Worm (Caenorhabditis elegans) whole organism, midembryonic: ENCODE measurements around the gene str-79.

ENCODE experiments used
- T22C8.4 ChIP-seq: fragments of 200-800 bp; sonication (Bioruptor generic); IDR thresholded peaks from 2 replicates; pipeline ENCODE4 v1.3.6; 2022; ENCODE audit warnings: missing genetic modification characterization, missing compliant biosample characterization
- cog-1 ChIP-seq: sonication (generic microtip); optimal IDR thresholded peaks from 2 replicates; lab custom pipeline; 2016; ENCODE audit warnings: missing genetic modification characterization, missing compliant biosample characterization
- flt-1 ChIP-seq: fragments of 200-800 bp; sonication (Bioruptor generic); IDR thresholded peaks from 2 replicates; pipeline ENCODE4 v1.3.6; 2022; ENCODE audit warnings: missing genetic modification characterization, missing compliant biosample characterization
- klf-2 ChIP-seq: fragments of 200-800 bp; sonication (Bioruptor generic); conservative IDR thresholded peaks from 2 replicates; pipeline ENCODE4 v1.3.6; 2022; ENCODE audit warnings: missing genetic modification reagents, missing genetic modification characterization, missing compliant biosample characterization
- med-1 ChIP-seq: sonication (generic microtip); optimal IDR thresholded peaks from 2 replicates; lab custom pipeline; 2017; ENCODE audit warnings: missing genetic modification characterization, mild to moderate bottlenecking, missing compliant biosample characterization, antibody characterized with exemption, missing genetic modification reagents; ENCODE audit not compliant: insufficient read depth
- ref-1 ChIP-seq: fragments of 200-800 bp; sonication (Bioruptor generic); conservative IDR thresholded peaks from 2 replicates; pipeline ENCODE4 v1.3.6; 2022; ENCODE audit warnings: missing genetic modification reagents, missing genetic modification characterization, missing compliant biosample characterization
- tab-1 ChIP-seq: fragments of 200-800 bp; sonication (Bioruptor generic); IDR thresholded peaks from 2 replicates; pipeline ENCODE4 v1.3.6; 2022; ENCODE audit warnings: missing genetic modification characterization, missing compliant biosample characterization
- ztf-23 ChIP-seq: fragments of 200-800 bp; sonication (Bioruptor generic); IDR thresholded peaks from 2 replicates; pipeline ENCODE4 v1.3.6; 2022; ENCODE audit warnings: missing genetic modification reagents, missing genetic modification characterization, missing compliant biosample characterization
- ztf-29 ChIP-seq: fragments of 200-800 bp; sonication (Bioruptor generic); IDR thresholded peaks from 2 replicates; pipeline ENCODE4 v1.3.6; 2022; ENCODE audit warnings: missing genetic modification reagents, missing genetic modification characterization, missing compliant biosample characterization

str-79 gene

ce11 chrX:1990434-1990833 lies 20.8 kb downstream of the str-79 start, which contains the start of gene Y40A1A.2:
TSS of gene Y40A1A.2 (plus strand) at chrX:1990734.
- TF ChIP-seq ztf-29 (no peak), tab-1 (GFP tag; lab: Robert Waterston, UW) (no peak), flt-1 (GFP tag; lab: Robert Waterston, UW) (no peak), med-1 (no peak), T22C8.4 (no peak), klf-2 (GFP tag; lab: Robert Waterston, UW) (no peak), ztf-23 (GFP tag; lab: Robert Waterston, UW) (no peak), ref-1 (GFP tag; lab: Robert Waterston, UW) (no peak), cog-1 (tag; lab: Kevin White, UChicago) (no peak)

ce11 chrX:1997934-1998333 lies 28.3 kb downstream of the str-79 start, which contains the start of gene Y40A1A.3:
TSS of gene Y40A1A.3 (minus strand) at chrX:1998034.
- no peak for TF ChIP-seq ztf-23 (GFP tag; lab: Robert Waterston, UW)

ce11 chrX:1998825-1999224 lies 29.1 kb downstream of the str-79 start:
- TF ChIP-seq cog-1 (tag; lab: Kevin White, UChicago) (no peak), ref-1 (GFP tag; lab: Robert Waterston, UW) (no peak), tab-1 (GFP tag; lab: Robert Waterston, UW) (no peak), flt-1 (GFP tag; lab: Robert Waterston, UW) (no peak), med-1 (no peak), ztf-29 (no peak), klf-2 (GFP tag; lab: Robert Waterston, UW) (no peak), T22C8.4 (no peak), ztf-23 (GFP tag; lab: Robert Waterston, UW) (no peak)

ce11 chrX:2000517-2000916 lies 30.8 kb downstream of the str-79 start:
- no peak for TF ChIP-seq tab-1 (GFP tag; lab: Robert Waterston, UW)
- TF ChIP-seq med-1 = no peak
- TF ChIP-seq flt-1 (GFP tag; lab: Robert Waterston, UW) = no peak
- TF ChIP-seq cog-1 (tag; lab: Kevin White, UChicago) = no peak
- no peak for TF ChIP-seq klf-2 (GFP tag; lab: Robert Waterston, UW)
- no peak for TF ChIP-seq ztf-29
- no peak for TF ChIP-seq T22C8.4
- no peak for TF ChIP-seq ztf-23 (GFP tag; lab: Robert Waterston, UW)
- no peak for TF ChIP-seq ref-1 (GFP tag; lab: Robert Waterston, UW)

ce11 chrX:2012491-2013201 lies 43.0 kb downstream of the str-79 start, which contains the start of gene Y102A11A.9:
TSS of gene Y102A11A.9 (plus strand) at chrX:2013151.
- no peak for TF ChIP-seq klf-2 (GFP tag; lab: Robert Waterston, UW)
- TF ChIP-seq ztf-29 = no peak
- no peak for TF ChIP-seq flt-1 (GFP tag; lab: Robert Waterston, UW)
- no peak for TF ChIP-seq ztf-23 (GFP tag; lab: Robert Waterston, UW)
- no peak for TF ChIP-seq med-1
- no peak for TF ChIP-seq ref-1 (GFP tag; lab: Robert Waterston, UW)
- no peak for TF ChIP-seq T22C8.4
- no peak for TF ChIP-seq tab-1 (GFP tag; lab: Robert Waterston, UW)
- no peak for TF ChIP-seq cog-1 (tag; lab: Kevin White, UChicago)

- no peak for TF ChIP-seq tab-1 (GFP tag; lab: Robert Waterston, UW)
- TF ChIP-seq ref-1 (GFP tag; lab: Robert Waterston, UW) = no peak
- TF ChIP-seq T22C8.4 = no peak
These were observed 44.2 kb downstream of the str-79 start for ce11 chrX:2013912-2014311.

ce11 chrX:2014521-2014920 lies 44.8 kb downstream of the str-79 start:
- no peak for TF ChIP-seq klf-2 (GFP tag; lab: Robert Waterston, UW)
- no peak for TF ChIP-seq cog-1 (tag; lab: Kevin White, UChicago)
- TF ChIP-seq T22C8.4 = no peak
- no peak for TF ChIP-seq ref-1 (GFP tag; lab: Robert Waterston, UW)
- no peak for TF ChIP-seq ztf-23 (GFP tag; lab: Robert Waterston, UW)
- TF ChIP-seq flt-1 (GFP tag; lab: Robert Waterston, UW) = 0 out of 2 replicates have a peak, but pooled peaks have one; percentile 26

ce11 chrX:2018211-2018610 lies 48.5 kb downstream of the str-79 start:
- TF ChIP-seq ztf-23 (GFP tag; lab: Robert Waterston, UW) = no peak
- TF ChIP-seq ztf-29 = no peak
- no peak for TF ChIP-seq cog-1 (tag; lab: Kevin White, UChicago)
- no peak for TF ChIP-seq klf-2 (GFP tag; lab: Robert Waterston, UW)
- no peak for TF ChIP-seq T22C8.4
- no peak for TF ChIP-seq flt-1 (GFP tag; lab: Robert Waterston, UW)
- no peak for TF ChIP-seq tab-1 (GFP tag; lab: Robert Waterston, UW)
- no peak for TF ChIP-seq ref-1 (GFP tag; lab: Robert Waterston, UW)
- TF ChIP-seq med-1 = no peak

ce11 chrX:2018848-2019247 lies 49.2 kb downstream of the str-79 start, which contains the start of gene Y102A11A.3:
TSS of gene Y102A11A.3 (plus strand) at chrX:2019148.
- TF ChIP-seq med-1 (no peak), ztf-29 (no peak), ztf-23 (GFP tag; lab: Robert Waterston, UW) (no peak), T22C8.4 (no peak), klf-2 (GFP tag; lab: Robert Waterston, UW) (no peak)

ce11 chrX:2021558-2021957 lies 51.9 kb downstream of the str-79 start:
- TF ChIP-seq ztf-23 (GFP tag; lab: Robert Waterston, UW) (no peak), med-1 (no peak), ref-1 (GFP tag; lab: Robert Waterston, UW) (no peak), cog-1 (tag; lab: Kevin White, UChicago) (no peak), T22C8.4 (no peak), klf-2 (GFP tag; lab: Robert Waterston, UW) (no peak), ztf-29 (no peak), flt-1 (GFP tag; lab: Robert Waterston, UW) (no peak), tab-1 (GFP tag; lab: Robert Waterston, UW) (no peak)
